Worm (Caenorhabditis elegans) whole organism, dauer: ENCODE measurements around the gene folt-1.

Experiments
- unc-62 ChIP-seq: sonication (generic microtip); optimal IDR thresholded peaks from 2 replicates; lab custom pipeline; 2017; ENCODE audit warnings: missing biosample characterization, missing genetic modification reagents, missing genetic modification characterization

Gene folt-1

DNA sequence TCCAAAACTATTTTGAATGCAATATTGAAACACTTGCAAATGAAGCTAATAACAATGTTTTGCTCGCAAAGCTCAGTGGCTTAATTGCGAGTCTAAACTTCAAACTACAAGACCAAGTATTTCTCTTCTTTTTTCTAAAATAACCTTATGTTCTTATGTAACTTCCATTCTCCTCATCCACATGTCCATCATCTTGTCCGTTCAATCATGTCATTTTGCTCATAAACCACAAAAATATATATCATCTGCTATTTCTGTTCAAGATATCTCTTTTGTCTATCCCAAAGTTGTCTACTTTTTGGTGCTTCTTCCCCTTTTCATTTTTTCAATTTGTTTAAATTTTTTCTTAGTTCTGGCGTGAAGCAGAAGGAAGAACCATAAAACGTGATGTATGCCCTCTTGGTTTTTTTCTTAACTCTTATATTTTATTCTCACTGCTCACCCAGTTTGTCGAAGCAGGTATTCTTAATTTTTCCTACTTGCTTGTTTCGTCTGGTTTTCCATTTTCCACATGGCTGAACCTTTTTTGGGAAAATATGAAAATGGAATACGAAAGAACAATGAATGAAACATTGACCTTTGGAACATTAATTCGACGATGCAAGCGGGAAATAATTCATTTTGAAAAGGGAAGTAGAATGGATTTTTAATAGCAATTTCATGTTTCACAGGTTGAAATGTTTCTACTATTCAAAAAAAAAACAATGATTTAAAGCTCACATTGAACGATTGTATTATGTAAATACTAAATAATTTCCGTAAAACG is 29.5 kb downstream of the folt-1 start:
- TF ChIP-seq unc-62 (GFP tag; lab: Kevin White, UChicago): no peak

DNA sequence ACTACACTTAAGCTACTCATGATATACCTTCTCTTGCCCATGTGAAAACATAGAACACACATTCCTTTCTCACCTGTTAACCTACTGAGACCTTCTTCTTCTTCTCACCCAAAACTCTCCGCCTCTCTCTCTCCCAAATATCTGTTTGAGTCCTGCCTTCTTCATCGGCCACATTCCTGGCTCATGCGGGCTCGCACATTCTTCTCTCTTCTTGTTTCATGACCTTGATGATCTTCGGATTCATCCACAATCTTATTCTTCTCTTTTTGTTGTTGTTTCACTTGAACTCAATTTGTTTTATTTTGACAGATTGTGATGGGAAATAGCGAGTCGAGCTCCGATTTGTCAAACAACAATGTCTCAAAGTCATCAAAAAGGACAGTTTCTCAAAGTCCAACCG is 30.6 kb downstream of the folt-1 start, which contains the start of gene T19C4.5:
T19C4.5 (plus strand) TSS at position 308 of the 400 bp plus-strand sequence.
- no peak for TF ChIP-seq unc-62 (GFP tag; lab: Kevin White, UChicago)

DNA sequence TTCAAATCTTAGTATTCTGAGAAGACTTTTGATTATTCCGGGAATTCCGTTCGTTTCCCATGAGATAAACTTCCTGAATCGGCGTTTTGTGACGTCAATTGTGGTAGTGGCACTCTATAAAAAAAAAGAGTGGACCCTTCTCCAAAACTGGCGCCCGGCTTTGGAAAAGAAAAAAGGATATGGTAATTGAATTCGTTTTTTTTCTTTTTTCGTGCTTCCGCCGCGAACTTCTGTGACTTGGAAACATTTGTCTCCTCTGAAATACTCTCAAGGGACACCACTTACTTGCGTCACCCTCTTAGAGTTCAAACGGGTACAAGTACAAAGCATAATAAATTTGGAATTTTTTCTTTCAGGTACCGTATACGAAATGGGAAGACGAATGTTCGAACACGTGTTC is 31.4 kb downstream of the folt-1 start:
- TF ChIP-seq unc-62 (GFP tag; lab: Kevin White, UChicago): no peak

DNA sequence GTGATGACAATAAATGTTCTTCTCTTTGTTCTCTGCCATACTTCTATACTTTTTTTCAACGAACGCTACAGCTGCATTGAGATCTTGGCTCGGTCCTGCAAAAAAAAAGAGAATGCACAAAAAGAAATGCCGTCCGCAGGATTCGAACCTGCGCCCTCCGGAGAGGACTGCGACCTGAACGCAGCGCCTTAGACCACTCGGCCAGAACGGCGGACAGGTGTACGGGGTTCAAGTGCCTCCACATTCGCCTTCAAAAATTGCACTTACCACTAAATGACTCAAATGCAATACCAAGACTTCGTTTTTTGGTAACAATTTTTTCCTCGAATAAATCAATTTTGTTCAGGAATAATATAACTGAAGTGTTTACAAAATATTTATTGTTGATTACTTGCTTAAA is 33.4 kb downstream of the folt-1 start:
- TF ChIP-seq unc-62 (GFP tag; lab: Kevin White, UChicago): no peak

DNA sequence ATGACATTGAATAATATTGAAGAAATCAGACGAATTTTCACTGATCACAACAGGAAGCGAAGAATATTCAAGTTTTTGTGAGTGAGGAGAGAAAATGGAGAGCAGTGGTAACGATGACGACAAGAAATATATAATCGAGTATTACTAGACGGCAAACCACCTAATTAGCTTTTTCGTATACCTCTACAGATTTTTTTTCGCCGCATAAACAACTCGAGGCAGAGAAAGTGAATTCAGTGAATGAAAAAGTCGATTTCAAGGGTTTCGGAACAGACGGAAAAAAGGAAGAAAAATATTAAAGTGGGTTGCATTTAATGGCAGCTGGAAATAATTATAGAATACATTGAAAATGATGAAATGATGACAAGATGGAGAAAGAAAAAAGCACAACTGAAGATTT is 36.3 kb downstream of the folt-1 start, which contains the start of gene gpa-1:
gpa-1 (minus strand) TSS at position 101 of the 400 bp plus-strand sequence.
- TF ChIP-seq unc-62 (GFP tag; lab: Kevin White, UChicago): no peak

DNA sequence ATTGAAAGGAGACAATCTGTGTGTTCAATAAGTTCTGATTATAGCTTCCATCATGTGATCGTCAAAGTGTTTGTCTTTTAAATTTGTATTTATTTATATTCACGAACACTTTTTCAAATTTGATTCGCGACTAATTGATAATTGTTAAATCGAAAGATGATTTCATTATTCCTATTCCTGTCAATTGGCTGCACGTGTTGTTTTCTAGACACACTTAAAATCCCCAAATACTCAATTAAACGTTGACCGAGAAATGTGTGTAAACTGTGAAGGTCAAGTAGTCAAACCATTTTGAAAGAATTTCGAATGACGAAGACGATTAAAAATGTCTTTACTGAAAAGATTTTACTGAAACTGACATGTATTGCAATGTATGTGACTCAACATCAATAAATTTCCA is 39.7 kb downstream of the folt-1 start:
- TF ChIP-seq unc-62 (GFP tag; lab: Kevin White, UChicago): no peak

DNA sequence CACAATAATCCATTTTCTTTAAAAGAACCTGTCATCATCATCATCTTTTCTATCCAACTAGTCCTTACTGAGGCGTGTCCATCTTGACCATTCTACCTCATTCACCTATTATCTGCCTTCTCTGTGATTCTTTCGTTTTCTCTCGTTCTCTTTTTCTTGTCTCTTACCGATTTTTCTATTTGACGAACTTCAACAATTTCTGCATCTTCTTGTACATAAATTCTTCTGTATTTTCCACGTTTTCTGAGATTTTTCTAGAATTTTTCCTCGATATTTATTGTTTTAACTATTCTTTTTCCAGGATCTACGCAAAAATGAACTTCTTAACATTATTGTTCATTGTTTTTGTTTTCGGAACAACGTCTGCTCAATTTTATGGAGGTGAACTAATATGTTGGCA is 41.6 kb downstream of the folt-1 start, which contains the start of gene cnc-10:
cnc-10 (plus strand) TSS at position 301 of the 400 bp plus-strand sequence.
- TF ChIP-seq unc-62 (GFP tag; lab: Kevin White, UChicago): no peak

DNA sequence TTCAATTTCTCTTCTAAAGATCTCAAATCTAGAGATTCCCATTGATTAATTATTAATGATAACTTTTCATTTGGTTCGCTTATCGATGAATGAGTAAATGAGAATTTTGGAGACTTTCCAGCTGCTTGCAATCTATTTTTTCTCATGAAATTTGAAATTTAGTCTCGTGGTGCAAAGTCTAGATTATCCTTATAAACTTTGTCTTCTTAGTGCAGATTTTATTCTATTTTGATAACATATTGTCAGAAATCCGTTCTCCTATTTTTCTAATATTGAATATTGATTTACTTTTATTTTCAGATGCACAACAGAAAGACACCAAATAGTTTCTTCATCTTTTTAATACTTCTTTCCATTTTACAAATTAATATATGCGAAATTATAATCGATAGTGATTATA is 49.7 kb downstream of the folt-1 start, which contains the start of gene lgc-49:
lgc-49 (plus strand) TSS at position 301 of the 400 bp plus-strand sequence.
- no peak for TF ChIP-seq unc-62 (GFP tag; lab: Kevin White, UChicago)
